Worm (Caenorhabditis elegans): ENCODE results near the gene B0302.5.

Gene B0302.5

ce11 chrX:17234988-17235387 is 40.1 kb upstream of the B0302.5 start:
- TF ChIP-seq sptf-1 (tag; optimal IDR thresholded peaks at IDR 0.05), result no peak
- TF ChIP-seq nhr-71 (tag; optimal IDR thresholded peaks at IDR 0.05), result no peak
- no peak for TF ChIP-seq elt-3 (tag; optimal IDR thresholded peaks at IDR 0.05)
- TF ChIP-seq snpc-4 (tag; optimal IDR thresholded peaks at IDR 0.05), result no peak
- TF ChIP-seq ceh-82 (tag; optimal IDR thresholded peaks at IDR 0.05), result no peak
- no peak for TF ChIP-seq jun-1 (tag; optimal IDR thresholded peaks at IDR 0.05)
- TF ChIP-seq lin-15B (tag; optimal IDR thresholded peaks at IDR 0.05), result no peak
- TF ChIP-seq swsn-7 (tag; optimal IDR thresholded peaks at IDR 0.05), result no peak
- no peak for TF ChIP-seq mef-2 (tag; optimal IDR thresholded peaks at IDR 0.05)
- TF ChIP-seq sup-37 (GFP tag; optimal IDR thresholded peaks at IDR 0.05), result no peak
- no peak for TF ChIP-seq lin-35 (GFP tag; optimal IDR thresholded peaks at IDR 0.05)

ce11 chrX:17231348-17231747 is 36.4 kb upstream of the B0302.5 start, which contains the start of gene T25G12.3:
TSS of gene T25G12.3 (plus strand) at chrX:17231648.
- TF ChIP-seq nhr-77 (tag; optimal IDR thresholded peaks at IDR 0.05), result no peak
- TF ChIP-seq tlp-1 (tag; optimal IDR thresholded peaks at IDR 0.05), result no peak
- TF ChIP-seq rnt-1 (tag; optimal IDR thresholded peaks at IDR 0.05), result no peak
- no peak for TF ChIP-seq efl-3 (GFP tag; optimal IDR thresholded peaks at IDR 0.05)

- TF ChIP-seq nhr-85 (tag) (no peak), nhr-11 (tag; optimal IDR thresholded peaks at IDR 0.05) (no peak), lir-3 (tag; optimal IDR thresholded peaks at IDR 0.05; ENCODE audit: poor library complexity) (no peak), rnt-1 (tag; optimal IDR thresholded peaks at IDR 0.05) (no peak), nhr-77 (tag; optimal IDR thresholded peaks at IDR 0.05) (no peak), nhr-12 (tag; optimal IDR thresholded peaks at IDR 0.05) (no peak), nhr-76 (tag; optimal IDR thresholded peaks at IDR 0.05) (no peak), ztf-11 (tag; optimal IDR thresholded peaks at IDR 0.05) (no peak), nhr-19 (GFP tag; conservative IDR thresholded peaks at IDR 0.05) (no peak), sox-4 (tag; optimal IDR thresholded peaks at IDR 0.05) (no peak), unc-62 (GFP tag; optimal IDR thresholded peaks at IDR 0.05) (no peak), elt-3 (tag; optimal IDR thresholded peaks at IDR 0.05) (no peak), lin-15B (tag; optimal IDR thresholded peaks at IDR 0.05) (no peak), hlh-4 (tag; optimal IDR thresholded peaks at IDR 0.05) (no peak), lsy-2 (tag; optimal IDR thresholded peaks at IDR 0.05) (no peak), egl-13 (tag; optimal IDR thresholded peaks at IDR 0.05) (no peak), dsc-1 (tag; optimal IDR thresholded peaks at IDR 0.05) (no peak), F16B12.6 (tag; optimal IDR thresholded peaks at IDR 0.05) (no peak), zag-1 (tag; optimal IDR thresholded peaks at IDR 0.05) (no peak), sptf-1 (tag; optimal IDR thresholded peaks at IDR 0.05) (no peak)
These were observed 35.2 kb upstream of the B0302.5 start, which contains the start of gene T25G12.6 for ce11 chrX:17230108-17230507. TSS of gene T25G12.6 (minus strand) at chrX:17230208.

- TF ChIP-seq fkh-8 (tag; optimal IDR thresholded peaks at IDR 0.05) (no peak), efl-1 (optimal IDR thresholded peaks at IDR 0.05) (no peak), efl-1 (GFP tag; optimal IDR thresholded peaks at IDR 0.05 in 1 of 2) (no peak), elt-2 (tag; optimal IDR thresholded peaks at IDR 0.05) (no peak), mab-9 (GFP tag; IDR thresholded peaks at IDR 0.05) (no peak), ets-5 (GFP tag; IDR thresholded peaks at IDR 0.05) (no peak)
These were observed 32.4 kb upstream of the B0302.5 start for ce11 chrX:17227376-17227775.

- no peak for TF ChIP-seq lin-15B (tag; optimal IDR thresholded peaks at IDR 0.05)
- TF ChIP-seq lin-13 (GFP tag; optimal IDR thresholded peaks at IDR 0.05), result no peak
- no peak for TF ChIP-seq dpl-1 (GFP tag; optimal IDR thresholded peaks at IDR 0.05)
- peak; percentile 38 for TF ChIP-seq nhr-85 (tag)
- TF ChIP-seq jun-1 (tag; optimal IDR thresholded peaks at IDR 0.05), result no peak
- no peak for TF ChIP-seq unc-30 (tag; optimal IDR thresholded peaks at IDR 0.05)
- no peak for TF ChIP-seq efl-1 (optimal IDR thresholded peaks at IDR 0.05)
- no peak for TF ChIP-seq efl-1 (GFP tag; optimal IDR thresholded peaks at IDR 0.05 in 1 of 2)
- TF ChIP-seq dsc-1 (tag; optimal IDR thresholded peaks at IDR 0.05), result no peak
- TF ChIP-seq ceh-90 (tag; optimal IDR thresholded peaks at IDR 0.05), result no peak
- TF ChIP-seq fkh-8 (tag; optimal IDR thresholded peaks at IDR 0.05), result no peak
- TF ChIP-seq nhr-76 (tag; optimal IDR thresholded peaks at IDR 0.05), result no peak
- TF ChIP-seq lin-14 (GFP tag; optimal IDR thresholded peaks at IDR 0.05), result peak; percentile 61
- no peak for TF ChIP-seq elt-3 (tag; optimal IDR thresholded peaks at IDR 0.05)
- TF ChIP-seq C16A3.4 (tag; optimal IDR thresholded peaks at IDR 0.05), result no peak
- no peak for TF ChIP-seq mdl-1 (tag; optimal IDR thresholded peaks at IDR 0.05)
- no peak for TF ChIP-seq ceh-82 (tag; optimal IDR thresholded peaks at IDR 0.05)
- TF ChIP-seq hpl-2 (GFP tag; optimal IDR thresholded peaks at IDR 0.05), result no peak
- no peak for TF ChIP-seq ceh-8 (GFP tag; optimal IDR thresholded peaks at IDR 0.05)
These were observed 27.1 kb upstream of the B0302.5 start, which contains the start of gene rab-6.2 for ce11 chrX:17221873-17222525. TSS of gene rab-6.2 (plus strand) at chrX:17222475.

Measured in whole organism, L1 larva.